Worm (Caenorhabditis elegans): ENCODE measurements around the gene clec-147.

clec-147 gene

ce11 chrII:14537728-14538127 is at the start of gene clec-147, which contains the start of gene C04H5.7:
clec-147 (minus strand) TSS chrII:14537828.
C04H5.7 (plus strand) TSS chrII:14537946.
- TF ChIP-seq zip-2 (tag; optimal IDR thresholded peaks at IDR 0.05): no peak
- no peak for TF ChIP-seq ceh-20 (GFP tag; IDR thresholded peaks at IDR 0.05)
- no peak for TF ChIP-seq dmd-8 (GFP tag; IDR thresholded peaks at IDR 0.05)
- TF ChIP-seq F26F4.8 (GFP tag; conservative IDR thresholded peaks at IDR 0.05): no peak
- TF ChIP-seq lin-29 (GFP tag; IDR thresholded peaks at IDR 0.05): no peak
- no peak for TF ChIP-seq ztf-11 (tag; optimal IDR thresholded peaks at IDR 0.05)
- TF ChIP-seq php-3 (GFP tag; IDR thresholded peaks at IDR 0.05): no peak
- no peak for TF ChIP-seq Y75B8A.6 (GFP tag; IDR thresholded peaks at IDR 0.05)
- no peak for TF ChIP-seq zfp-2 (tag; optimal IDR thresholded peaks at IDR 0.05)
- no peak for TF ChIP-seq spr-3 (GFP tag; optimal IDR thresholded peaks at IDR 0.05)
- TF ChIP-seq lin-1 (GFP tag; IDR thresholded peaks at IDR 0.05): no peak
- TF ChIP-seq nhr-237 (tag; optimal IDR thresholded peaks at IDR 0.05): no peak
- no peak for TF ChIP-seq mes-2 (tag; optimal IDR thresholded peaks at IDR 0.05; ENCODE audit: poor library complexity, severe bottlenecking)
- TF ChIP-seq hlh-30 (tag; optimal IDR thresholded peaks at IDR 0.05; ENCODE audit: insufficient read depth): no peak
- TF ChIP-seq vab-7 (GFP tag; IDR thresholded peaks at IDR 0.05): no peak
- no peak for TF ChIP-seq F10B5.3 (tag; optimal IDR thresholded peaks at IDR 0.05)
- TF ChIP-seq zfp-3 (GFP tag; conservative IDR thresholded peaks at IDR 0.05): no peak
- TF ChIP-seq ctbp-1 (GFP tag; IDR thresholded peaks at IDR 0.05): no peak

- TF ChIP-seq ama-1 (optimal IDR thresholded peaks at IDR 0.05) (no peak), madf-5 (GFP tag; IDR thresholded peaks at IDR 0.05) (no peak), unc-62 (GFP tag; optimal IDR thresholded peaks at IDR 0.05 in 1 of 2) (no peak), unc-62 (tag; optimal IDR thresholded peaks at IDR 0.05) (no peak), R02D3.7 (tag; optimal IDR thresholded peaks at IDR 0.05) (no peak), nhr-28 (tag; optimal IDR thresholded peaks at IDR 0.05) (peak; percentile 24), snpc-4 (tag; optimal IDR thresholded peaks at IDR 0.05) (no peak), aha-1 (tag) (peak; percentile 26)
These were observed 49.8 kb upstream of the clec-147 start, which contains the start of gene C01G12.5 for ce11 chrII:14587407-14587806. C01G12.5 (minus strand) TSS chrII:14587507.

- TF ChIP-seq egl-43 (GFP tag; IDR thresholded peaks at IDR 0.05) (no peak), unc-62 (GFP tag; optimal IDR thresholded peaks at IDR 0.05 in 1 of 2) (peak in 1 of 2 experiments; percentile 11), unc-62 (tag; optimal IDR thresholded peaks at IDR 0.05) (no peak)
These were observed 44.6 kb upstream of the clec-147 start, which contains the start of gene C01G12.3 for ce11 chrII:14582206-14582605. C01G12.3 (minus strand) TSS chrII:14582306.

- TF ChIP-seq set-16 (GFP tag; IDR thresholded peaks at IDR 0.05): no peak
- TF ChIP-seq aha-1 (tag): peak; percentile 42
- no peak for TF ChIP-seq dve-1 (tag; optimal IDR thresholded peaks at IDR 0.05; ENCODE audit: insufficient read depth)
- peak in 1 of 2 experiments; percentile 46 for TF ChIP-seq unc-62 (GFP tag; optimal IDR thresholded peaks at IDR 0.05 in 1 of 2)
- TF ChIP-seq unc-62 (tag; optimal IDR thresholded peaks at IDR 0.05): no peak
These were observed 42.9 kb upstream of the clec-147 start, which contains the start of the genes nspb-8 and nspb-9 for ce11 chrII:14580549-14580948. nspb-8 (minus strand) TSS chrII:14580649. nspb-9 (plus strand) TSS chrII:14580859.

- no peak for TF ChIP-seq madf-9 (GFP tag; conservative IDR thresholded peaks at IDR 0.05)
- TF ChIP-seq pha-4 (GFP tag; IDR thresholded peaks at IDR 0.05): no peak
- no peak for TF ChIP-seq pha-4 (tag; optimal IDR thresholded peaks at IDR 0.05)
- TF ChIP-seq ceh-28 (tag; optimal IDR thresholded peaks at IDR 0.05): peak; percentile 70
These were observed 41.1 kb upstream of the clec-147 start, which contains the start of gene C01G12.9 for ce11 chrII:14578716-14579115. C01G12.9 (plus strand) TSS chrII:14579016.
